Fruit fly (Drosophila melanogaster) whole organism, embryonic: ENCODE results near the gene CG8677.
A peak's percentile ranks its signal among the peaks of the same experiment; 100 is the strongest.

Source experiments
- Atf3 ChIP-seq: fragments of 200-800 bp; sonication (Bioruptor generic); optimal IDR thresholded peaks from 3 replicates; lab custom pipeline; 2016; ENCODE audit warnings: missing biosample characterization, missing genetic modification characterization
- BEAF-32 ChIP-seq: fragments of 200-800 bp; sonication (Bioruptor generic); optimal IDR thresholded peaks from 3 replicates; lab custom pipeline; 2017; ENCODE audit warnings: missing biosample characterization, missing genetic modification characterization, mild to moderate bottlenecking, moderate library complexity, missing genetic modification reagents
- CG10267 ChIP-seq: fragments of 200-800 bp; sonication (Bioruptor generic); optimal IDR thresholded peaks from 2 replicates; lab custom pipeline; 2018; ENCODE audit warnings: missing biosample characterization, mild to moderate bottlenecking, missing genetic modification characterization, moderate library complexity
- CG12104 ChIP-seq: fragments of 200-800 bp; sonication (Bioruptor generic); optimal IDR thresholded peaks from 3 replicates; lab custom pipeline; 2016; ENCODE audit warnings: missing biosample characterization, missing genetic modification characterization
- CG14667 ChIP-seq: fragments of 200-800 bp; sonication (Bioruptor generic); IDR thresholded peaks from 2 replicates; pipeline ENCODE4 v1.3.6; 2022; ENCODE audit warnings: missing biosample characterization, missing genetic modification characterization
- CG1529 ChIP-seq: fragments of 200-800 bp; sonication (Bioruptor generic); optimal IDR thresholded peaks from 3 replicates; lab custom pipeline; 2018; ENCODE audit warnings: missing biosample characterization, missing genetic modification characterization
- CG18599 ChIP-seq: fragments of 200-800 bp; sonication (Bioruptor generic); optimal IDR thresholded peaks from 3 replicates; lab custom pipeline; 2017; ENCODE audit warnings: missing biosample characterization, missing genetic modification characterization, mild to moderate bottlenecking, moderate library complexity, missing genetic modification reagents
- CG2116 ChIP-seq: fragments of 200-800 bp; sonication (Bioruptor generic); optimal IDR thresholded peaks from 3 replicates; lab custom pipeline; 2018; ENCODE audit warnings: missing biosample characterization, mild to moderate bottlenecking, missing genetic modification characterization
- CG30020 ChIP-seq: fragments of 200-800 bp; optimal IDR thresholded peaks from 2 replicates; lab custom pipeline; 2019; ENCODE audit warnings: missing biosample characterization, mild to moderate bottlenecking, missing genetic modification characterization, moderate library complexity
- CG4617 ChIP-seq: fragments of 200-800 bp; sonication (Bioruptor generic); optimal IDR thresholded peaks from 3 replicates; lab custom pipeline; 2016; ENCODE audit warnings: missing biosample characterization, missing genetic modification characterization, borderline replicate concordance
- CG7786 ChIP-seq: fragments of 200-800 bp; sonication (Bioruptor generic); optimal IDR thresholded peaks from 2 replicates; lab custom pipeline; 2016; ENCODE audit warnings: missing biosample characterization, missing genetic modification characterization
- CG7928 ChIP-seq: fragments of 200-800 bp; sonication (Bioruptor generic); optimal IDR thresholded peaks from 2 replicates; lab custom pipeline; 2017; ENCODE audit warnings: missing biosample characterization, mild to moderate bottlenecking, missing genetic modification characterization
- CG8290 ChIP-seq, 3 experiments: fragments of 200-800 bp; sonication (Bioruptor generic); optimal IDR thresholded peaks; 2 replicates each; lab custom pipeline; 2016 to 2019; ENCODE audit warnings: missing biosample characterization in 3 of 3, missing genetic modification characterization in 3 of 3, mild to moderate bottlenecking in 2 of 3, moderate library complexity in 1 of 3
- Camta ChIP-seq: fragments of 200-800 bp; sonication (Bioruptor generic); optimal IDR thresholded peaks from 2 replicates; lab custom pipeline; 2016; ENCODE audit warnings: missing biosample characterization, missing genetic modification characterization
- Dek ChIP-seq: fragments of 200-800 bp; sonication (Bioruptor generic); optimal IDR thresholded peaks from 3 replicates; lab custom pipeline; 2019; ENCODE audit warnings: missing biosample characterization, mild to moderate bottlenecking, missing genetic modification characterization, moderate library complexity
- Dp ChIP-seq: fragments of 200-800 bp; sonication (Bioruptor generic); optimal IDR thresholded peaks from 2 replicates; lab custom pipeline; 2018; ENCODE audit warnings: missing biosample characterization, mild to moderate bottlenecking, missing genetic modification characterization, moderate library complexity
- Ets97D ChIP-seq: fragments of 200-800 bp; sonication (Bioruptor generic); optimal IDR thresholded peaks from 3 replicates; lab custom pipeline; 2016; ENCODE audit warnings: missing biosample characterization, missing genetic modification characterization
- Fer3 ChIP-seq: fragments of 200-800 bp; sonication (Bioruptor generic); optimal IDR thresholded peaks from 2 replicates; lab custom pipeline; 2018; ENCODE audit warnings: missing biosample characterization, mild to moderate bottlenecking, missing genetic modification characterization, moderate library complexity
- Hey ChIP-seq: fragments of 200-800 bp; sonication (Bioruptor generic); optimal IDR thresholded peaks from 3 replicates; lab custom pipeline; 2018; ENCODE audit warnings: missing biosample characterization, mild to moderate bottlenecking, missing genetic modification characterization
- Hmr ChIP-seq: fragments of 200-800 bp; sonication (Bioruptor generic); optimal IDR thresholded peaks from 3 replicates; lab custom pipeline; 2017; ENCODE audit warnings: mild to moderate bottlenecking, missing biosample characterization, missing genetic modification reagents, missing genetic modification characterization
- Lhr ChIP-seq: fragments of 200-800 bp; sonication (Bioruptor generic); optimal IDR thresholded peaks from 3 replicates; lab custom pipeline; 2017; ENCODE audit warnings: mild to moderate bottlenecking, missing biosample characterization, missing genetic modification reagents, missing genetic modification characterization
- Mrtf ChIP-seq: fragments of 200-800 bp; sonication (Bioruptor generic); IDR thresholded peaks from 3 replicates; pipeline ENCODE4 v1.3.6; 2022; ENCODE audit warnings: missing biosample characterization, missing genetic modification characterization
- Opbp ChIP-seq: fragments of 200-800 bp; sonication (Bioruptor generic); IDR thresholded peaks from 3 replicates; pipeline ENCODE4 v1.3.6; 2022; ENCODE audit warnings: missing biosample characterization, missing genetic modification characterization; ENCODE audit not compliant: partially characterized antibody
- PHDP ChIP-seq: fragments of 200-800 bp; sonication (Bioruptor generic); optimal IDR thresholded peaks from 3 replicates; lab custom pipeline; 2018; ENCODE audit warnings: missing biosample characterization, mild to moderate bottlenecking, missing genetic modification characterization, moderate library complexity
- Poxn ChIP-seq: fragments of 200-800 bp; sonication (Bioruptor generic); IDR thresholded peaks from 2 replicates; pipeline ENCODE4 v1.3.6; 2022; ENCODE audit warnings: missing biosample characterization, missing genetic modification characterization
- Sin3A ChIP-seq: fragments of >200 bp; optimal IDR thresholded peaks from 2 replicates; lab custom pipeline; 2018
- YL-1 ChIP-seq: fragments of 200-800 bp; sonication (Bioruptor generic); optimal IDR thresholded peaks from 3 replicates; lab custom pipeline; 2017; ENCODE audit warnings: missing biosample characterization, mild to moderate bottlenecking, missing genetic modification characterization
- br ChIP-seq: fragments of >200 bp; optimal IDR thresholded peaks from 2 replicates; lab custom pipeline; 2017
- btn ChIP-seq: fragments of 200-800 bp; sonication (Bioruptor generic); optimal IDR thresholded peaks from 2 replicates; lab custom pipeline; 2016; ENCODE audit warnings: missing biosample characterization, missing genetic modification characterization
- caup ChIP-seq: fragments of 200-800 bp; sonication (Bioruptor generic); optimal IDR thresholded peaks from 3 replicates; lab custom pipeline; 2017; ENCODE audit warnings: missing biosample characterization, mild to moderate bottlenecking, missing genetic modification characterization, moderate library complexity; ENCODE audit not compliant: severe bottlenecking
- chinmo ChIP-seq: fragments of 200-800 bp; sonication (Bioruptor generic); IDR thresholded peaks from 4 replicates; pipeline ENCODE4 v1.3.6; 2022; ENCODE audit warnings: missing biosample characterization, missing genetic modification characterization; ENCODE audit not compliant: partially characterized antibody
- crp ChIP-seq, 2 experiments: fragments of 200-800 bp; sonication (Bioruptor generic); optimal IDR thresholded peaks; 2 replicates in 1 of 2; 3 replicates in 1 of 2; lab custom pipeline; 2017; ENCODE audit warnings: missing biosample characterization in 2 of 2, missing genetic modification characterization in 2 of 2, mild to moderate bottlenecking in 1 of 2, moderate library complexity in 1 of 2
- dati ChIP-seq: fragments of 200-800 bp; sonication (Bioruptor generic); IDR thresholded peaks from 2 replicates; pipeline ENCODE4 v1.3.6; 2022; ENCODE audit warnings: missing biosample characterization, missing genetic modification characterization
- disco-r ChIP-seq: fragments of 200-800 bp; sonication (Bioruptor generic); optimal IDR thresholded peaks from 2 replicates; lab custom pipeline; 2016; ENCODE audit warnings: missing biosample characterization, missing genetic modification characterization
- fd3F ChIP-seq: fragments of 200-800 bp; sonication (Bioruptor generic); optimal IDR thresholded peaks from 2 replicates; lab custom pipeline; 2018; ENCODE audit warnings: missing biosample characterization, mild to moderate bottlenecking, missing genetic modification characterization, moderate library complexity
- fu2 ChIP-seq: fragments of 200-800 bp; sonication (Bioruptor generic); optimal IDR thresholded peaks from 2 replicates; lab custom pipeline; 2016; ENCODE audit warnings: missing biosample characterization, missing genetic modification characterization
- gfzf ChIP-seq: fragments of 200-800 bp; sonication (Bioruptor generic); optimal IDR thresholded peaks from 2 replicates; lab custom pipeline; 2016; ENCODE audit warnings: missing biosample characterization, mild to moderate bottlenecking, missing genetic modification characterization, moderate library complexity
- hkb ChIP-seq, 2 experiments: fragments of 200-800 bp in 1 of 2; fragments of >200 bp in 1 of 2; sonication (Bioruptor generic) in 1 of 2; IDR thresholded peaks in 1 of 2; optimal IDR thresholded peaks in 1 of 2; 2 replicates each; pipeline versions ENCODE4 v1.3.6 to Lab custom; 2017 to 2022; ENCODE audit warnings: missing biosample characterization in 1 of 2, missing genetic modification characterization in 1 of 2
- mirr ChIP-seq: fragments of 200-800 bp; sonication (Bioruptor generic); optimal IDR thresholded peaks from 3 replicates; lab custom pipeline; 2018; ENCODE audit warnings: missing biosample characterization, mild to moderate bottlenecking, missing genetic modification characterization
- nerfin-2 ChIP-seq: fragments of 200-800 bp; sonication (Bioruptor generic); IDR thresholded peaks from 2 replicates; pipeline ENCODE4 v1.3.6; 2022; ENCODE audit warnings: missing biosample characterization, missing genetic modification characterization; ENCODE audit not compliant: partially characterized antibody
- oc ChIP-seq: fragments of 200-800 bp; sonication (Bioruptor generic); optimal IDR thresholded peaks from 2 replicates; lab custom pipeline; 2018; ENCODE audit warnings: missing biosample characterization, mild to moderate bottlenecking, missing genetic modification characterization, moderate library complexity
- pb ChIP-seq: fragments of 200-800 bp; sonication (Bioruptor generic); optimal IDR thresholded peaks from 3 replicates; lab custom pipeline; 2016; ENCODE audit warnings: missing biosample characterization, missing genetic modification characterization
- pfk ChIP-seq: fragments of 200-800 bp; sonication (Bioruptor generic); optimal IDR thresholded peaks from 2 replicates; lab custom pipeline; 2018; ENCODE audit warnings: missing biosample characterization, mild to moderate bottlenecking, missing genetic modification characterization, moderate library complexity
- pho ChIP-seq: fragments of 200-800 bp; sonication (Bioruptor generic); optimal IDR thresholded peaks from 2 replicates; lab custom pipeline; 2016; ENCODE audit warnings: missing biosample characterization, missing genetic modification characterization
- pzg ChIP-seq: fragments of 200-800 bp; sonication (Bioruptor generic); optimal IDR thresholded peaks from 3 replicates; lab custom pipeline; 2018; ENCODE audit warnings: missing biosample characterization, mild to moderate bottlenecking, missing genetic modification characterization, moderate library complexity
- repo ChIP-seq: fragments of 200-800 bp; sonication (Bioruptor generic); optimal IDR thresholded peaks from 2 replicates; lab custom pipeline; 2016; ENCODE audit warnings: missing biosample characterization, missing genetic modification characterization
- stwl ChIP-seq: fragments of 200-800 bp; sonication (Bioruptor generic); optimal IDR thresholded peaks from 3 replicates; lab custom pipeline; 2018; ENCODE audit warnings: missing biosample characterization, mild to moderate bottlenecking, missing genetic modification characterization, moderate library complexity
- tup ChIP-seq: fragments of 200-800 bp; sonication (Bioruptor generic); optimal IDR thresholded peaks from 2 replicates; lab custom pipeline; 2016; ENCODE audit warnings: missing biosample characterization, mild to moderate bottlenecking, missing genetic modification characterization, moderate library complexity
- zen ChIP-seq: fragments of 200-800 bp; sonication (Bioruptor generic); optimal IDR thresholded peaks from 3 replicates; lab custom pipeline; 2018; ENCODE audit warnings: missing biosample characterization, mild to moderate bottlenecking, missing genetic modification characterization, moderate library complexity

The CG8677 gene

DNA sequence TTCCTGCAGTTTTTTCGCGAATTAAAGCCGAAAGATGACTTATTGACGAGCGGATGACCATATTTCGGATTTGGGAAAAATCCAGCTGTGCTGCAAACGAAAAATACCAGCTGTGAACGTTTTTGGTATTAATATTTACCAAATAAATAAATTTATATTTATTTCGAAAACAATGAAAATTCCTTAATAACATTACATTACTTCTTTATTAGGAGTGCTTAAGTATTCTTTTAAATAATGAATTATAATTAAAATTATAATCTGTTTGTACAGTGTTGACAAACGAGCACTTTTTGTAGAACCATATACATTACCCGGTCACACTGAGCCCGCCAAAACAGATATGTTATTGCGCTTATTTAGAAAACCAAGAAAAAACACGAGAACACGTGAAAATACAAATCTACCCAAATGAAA is 41.5 kb upstream of the CG8677 start, which contains the start of the genes bur and Mcm10 (continued):
- peak in 1 of 2 experiments; percentile 28 for TF ChIP-seq crp (GFP tag; optimal IDR thresholded peaks at IDR 0.05; lab: Kevin White, UChicago)
- no peak for TF ChIP-seq fd3F (GFP tag; lab: Kevin White, UChicago)
- peak; percentile 67 for TF ChIP-seq CG4617 (GFP tag; lab: Kevin White, UChicago)
- no peak for TF ChIP-seq pfk (GFP tag; lab: Kevin White, UChicago)
- no peak for TF ChIP-seq Mrtf (GFP tag; lab: Robert Waterston, UW)
- TF ChIP-seq CG12104 = peak; percentile 25
- TF ChIP-seq btn (GFP tag; lab: Kevin White, UChicago) = no peak
- peak; percentile 59 for TF ChIP-seq pzg (GFP tag; lab: Kevin White, UChicago)
- TF ChIP-seq BEAF-32 = peak; percentile 28
- no peak for TF ChIP-seq caup (GFP tag; lab: Kevin White, UChicago)
- TF ChIP-seq chinmo (GFP tag; lab: Robert Waterston, UW) = 0 out of 4 replicates have a peak, but pooled peaks have one; percentile 7
- TF ChIP-seq fu2 = no peak
- no peak for TF ChIP-seq Hey (tag; lab: Kevin White, UChicago)
- TF ChIP-seq pb (GFP tag; lab: Kevin White, UChicago) = no peak
- no peak for TF ChIP-seq oc (tag; lab: Kevin White, UChicago)
- no peak for TF ChIP-seq mirr (GFP tag; lab: Kevin White, UChicago)
- TF ChIP-seq Dp (GFP tag; lab: Kevin White, UChicago) = peak; percentile 87
- peak; percentile 68 for TF ChIP-seq stwl (tag; lab: Kevin White, UChicago)
- no peak for TF ChIP-seq CG1529 (GFP tag; lab: Kevin White, UChicago)
- no peak for TF ChIP-seq CG18599 (GFP tag; lab: Kevin White, UChicago)
- TF ChIP-seq YL-1 (GFP tag; lab: Kevin White, UChicago) = peak; percentile 26
- no peak for TF ChIP-seq br (lab: Kevin White, UChicago)
- peak; percentile 98 for TF ChIP-seq CG10267 (tag; lab: Kevin White, UChicago)
- TF ChIP-seq CG7928 (GFP tag; lab: Kevin White, UChicago) = no peak
- no peak for TF ChIP-seq repo
- no peak for TF ChIP-seq Poxn (GFP tag; lab: Robert Waterston, UW)
- peak; percentile 40 for TF ChIP-seq Ets97D
- TF ChIP-seq Camta (GFP tag; lab: Kevin White, UChicago) = no peak
- TF ChIP-seq CG14667 = no peak
- no peak for TF ChIP-seq PHDP (tag; lab: Kevin White, UChicago)
- peak; percentile 40 for TF ChIP-seq hkb (optimal IDR thresholded peaks at IDR 0.05; lab: Kevin White, UChicago)
- TF ChIP-seq hkb (GFP tag; IDR thresholded peaks at IDR 0.05; lab: Robert Waterston, UW) = no peak
- TF ChIP-seq zen (tag; lab: Kevin White, UChicago) = peak; percentile 53
- no peak for TF ChIP-seq tup (GFP tag; lab: Kevin White, UChicago)
- TF ChIP-seq dati (GFP tag; lab: Robert Waterston, UW) = no peak
- TF ChIP-seq gfzf (GFP tag; lab: Kevin White, UChicago) = peak; percentile 69
- TF ChIP-seq Sin3A = peak; percentile 18
- peak; percentile 52 for TF ChIP-seq CG2116 (GFP tag; lab: Kevin White, UChicago)
- TF ChIP-seq Dek (tag; lab: Kevin White, UChicago) = no peak
- no peak for TF ChIP-seq nerfin-2 (GFP tag; lab: Robert Waterston, UW)
- peak; percentile 62 for TF ChIP-seq CG30020 (tag; lab: Kevin White, UChicago)
- TF ChIP-seq Lhr (GFP tag; lab: Kevin White, UChicago) = peak; percentile 62
- no peak for TF ChIP-seq pho (GFP tag; lab: Kevin White, UChicago)
- TF ChIP-seq CG7786 = no peak
- 0 out of 3 replicates have a peak, but pooled peaks have one; percentile 7 for TF ChIP-seq Opbp (GFP tag; lab: Robert Waterston, UW)
- no peak for TF ChIP-seq disco-r (GFP tag; lab: Kevin White, UChicago)
- no peak for TF ChIP-seq Fer3 (tag; lab: Kevin White, UChicago)
- TF ChIP-seq Hmr (GFP tag; lab: Kevin White, UChicago) = no peak
- TF ChIP-seq Atf3 = no peak
- peak; percentile 60 for TF ChIP-seq CG8290 (GFP tag; optimal IDR thresholded peaks at IDR 0.05; lab: Kevin White, UChicago)
- TF ChIP-seq CG8290 (tag; optimal IDR thresholded peaks at IDR 0.05; lab: Kevin White, UChicago) = no peak
